Fruit fly (Drosophila melanogaster) whole organism, embryonic: ENCODE measurements around the gene COX6B.
A peak's percentile ranks its signal among the peaks of the same experiment; 100 is the strongest.

Experiments
- Blimp-1 ChIP-seq: fragments of 200-800 bp; sonication (Bioruptor generic); optimal IDR thresholded peaks from 3 replicates; lab custom pipeline; 2018; ENCODE audit warnings: missing biosample characterization, missing genetic modification characterization, mild to moderate bottlenecking, moderate library complexity, missing genetic modification reagents
- CG17568 ChIP-seq: fragments of 200-800 bp; sonication (Bioruptor generic); optimal IDR thresholded peaks from 2 replicates; lab custom pipeline; 2018; ENCODE audit warnings: missing biosample characterization, mild to moderate bottlenecking, missing genetic modification characterization, moderate library complexity
- CG4328 ChIP-seq: fragments of 200-800 bp; sonication (Bioruptor generic); optimal IDR thresholded peaks from 3 replicates; lab custom pipeline; 2017; ENCODE audit warnings: missing biosample characterization, missing genetic modification reagents, missing genetic modification characterization
- CG9932 ChIP-seq: fragments of 200-800 bp; sonication (Bioruptor generic); IDR thresholded peaks from 2 replicates; pipeline ENCODE4 v1.3.6; 2022; ENCODE audit warnings: missing biosample characterization, missing genetic modification characterization
- Dbx ChIP-seq: fragments of 200-800 bp; sonication (Bioruptor generic); IDR thresholded peaks from 3 replicates; pipeline ENCODE4 v1.3.6; 2022; ENCODE audit warnings: missing biosample characterization, missing genetic modification characterization
- Eip74EF ChIP-seq, 2 experiments: fragments of 200-800 bp in 1 of 2; fragments of >200 bp in 1 of 2; sonication (Bioruptor generic) in 1 of 2; optimal IDR thresholded peaks; 2 replicates each; lab custom pipeline; 2017 to 2019; ENCODE audit warnings: missing biosample characterization in 2 of 2, missing genetic modification characterization in 2 of 2, mild to moderate bottlenecking in 1 of 2, moderate library complexity in 1 of 2
- Hr3 ChIP-seq: fragments of 200-800 bp; sonication (Bioruptor generic); optimal IDR thresholded peaks from 3 replicates; lab custom pipeline; 2016; ENCODE audit warnings: missing biosample characterization, missing genetic modification characterization
- Nf-YC ChIP-seq: fragments of 200-800 bp; optimal IDR thresholded peaks from 3 replicates; lab custom pipeline; 2019; ENCODE audit warnings: missing biosample characterization, mild to moderate bottlenecking, missing genetic modification characterization, moderate library complexity
- amos ChIP-seq: fragments of 200-800 bp; sonication (Bioruptor generic); IDR thresholded peaks from 2 replicates; pipeline ENCODE4 v1.3.6; 2022; ENCODE audit warnings: missing biosample characterization, missing genetic modification characterization; ENCODE audit not compliant: partially characterized antibody
- bbx ChIP-seq: fragments of 200-800 bp; sonication (Bioruptor generic); IDR thresholded peaks from 2 replicates; pipeline ENCODE4 v1.3.6; 2022; ENCODE audit warnings: missing biosample characterization, missing genetic modification characterization; ENCODE audit not compliant: partially characterized antibody
- crc ChIP-seq: fragments of 200-800 bp; sonication (Bioruptor generic); optimal IDR thresholded peaks from 2 replicates; lab custom pipeline; 2016; ENCODE audit warnings: missing biosample characterization, missing genetic modification characterization
- salm ChIP-seq: fragments of 200-800 bp; sonication (Bioruptor generic); optimal IDR thresholded peaks from 2 replicates; lab custom pipeline; 2018; ENCODE audit warnings: missing biosample characterization, mild to moderate bottlenecking, missing genetic modification characterization
- zf30C ChIP-seq: fragments of 200-800 bp; sonication (Bioruptor generic); optimal IDR thresholded peaks from 3 replicates; lab custom pipeline; 2018; ENCODE audit warnings: missing biosample characterization, mild to moderate bottlenecking, missing genetic modification characterization

dm6 chrX:19784875-19785274 is 40.7 kb upstream of the COX6B start:
- TF ChIP-seq Blimp-1 (GFP tag; lab: Kevin White, UChicago) (peak; percentile 34), Dbx (GFP tag; lab: Robert Waterston, UW) (no peak), CG9932 (GFP tag; lab: Robert Waterston, UW) (no peak), CG4328 (GFP tag; lab: Kevin White, UChicago) (no peak), Hr3 (GFP tag; lab: Kevin White, UChicago) (peak; percentile 19), amos (GFP tag; lab: Robert Waterston, UW) (no peak), salm (no peak), CG17568 (no peak), crc (GFP tag; lab: Kevin White, UChicago) (no peak), Eip74EF (GFP tag; optimal IDR thresholded peaks at IDR 0.05; lab: Kevin White, UChicago) (no peak), bbx (GFP tag; lab: Robert Waterston, UW) (no peak), Nf-YC (tag; lab: Kevin White, UChicago) (no peak), zf30C (no peak)
